Worm (Caenorhabditis elegans) whole organism, L1 larva: ENCODE results near the gene Y102A11A.1.

ENCODE experiments used
- dpl-1 ChIP-seq, 3 experiments: fragments of 150-350 bp in 2 of 3; sonication (generic microtip) in 1 of 3; optimal IDR thresholded peaks; 2 replicates each; lab custom pipeline; 2014 to 2017; ENCODE audit warnings: missing biosample characterization in 3 of 3, missing genetic modification characterization in 3 of 3, missing genetic modification reagents in 3 of 3
- elt-2 ChIP-seq: sonication (generic microtip); optimal IDR thresholded peaks from 2 replicates; lab custom pipeline; 2016; ENCODE audit warnings: missing genetic modification characterization, mild to moderate bottlenecking, inconsistent platforms, missing compliant biosample characterization, missing genetic modification reagents
- nhr-90 ChIP-seq: sonication (generic microtip); optimal IDR thresholded peaks from 2 replicates; lab custom pipeline; 2016; ENCODE audit warnings: mild to moderate bottlenecking, missing genetic modification characterization, missing compliant biosample characterization; ENCODE audit not compliant: poor library complexity
- skn-1 ChIP-seq: fragments of 150-350 bp; optimal IDR thresholded peaks from 2 replicates; lab custom pipeline; 2014; ENCODE audit warnings: missing biosample characterization, missing genetic modification characterization
- ztf-4 ChIP-seq: fragments of 150-350 bp; optimal IDR thresholded peaks from 2 replicates; lab custom pipeline; 2014; ENCODE audit warnings: missing biosample characterization, missing genetic modification characterization

DNA sequence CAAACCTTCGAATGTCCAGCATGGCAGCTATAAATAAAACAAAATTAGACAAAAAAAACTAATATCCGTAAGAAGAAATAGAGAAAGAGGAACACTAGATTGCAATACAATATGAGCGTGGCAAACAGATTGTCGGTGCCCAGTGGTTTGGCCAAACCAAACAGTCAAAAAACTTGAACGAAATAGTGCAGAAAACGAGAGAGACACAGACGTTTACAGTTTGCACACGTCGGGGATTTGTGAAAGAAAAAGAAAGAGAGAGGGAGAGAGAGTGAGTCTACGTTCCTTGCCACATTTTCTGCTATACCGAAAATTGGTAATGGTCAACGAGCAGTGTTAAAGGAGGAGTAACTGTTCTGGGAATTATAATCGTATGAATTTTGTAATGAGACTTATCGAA is 16.5 kb upstream of the Y102A11A.1 start, which contains the start of gene ergi-1:
- no peak for TF ChIP-seq skn-1
- TF ChIP-seq nhr-90 (tag; lab: Kevin White, UChicago), result no peak
- no peak for TF ChIP-seq ztf-4 (tag; lab: Kevin White, UChicago)
- TF ChIP-seq elt-2, result no peak
- no peak for TF ChIP-seq dpl-1 (GFP tag; optimal IDR thresholded peaks at IDR 0.05; lab: Kevin White, UChicago)
